Fruit fly (Drosophila melanogaster): ENCODE results near the gene CG31882.
A peak's percentile ranks its signal among the peaks of the same experiment; 100 is the strongest.

Gene CG31882

dm6 chr2L:9576269-9576933 is 48.7 kb downstream of the CG31882 start, which contains the start of gene Mtpalpha:
TSS of gene Mtpalpha (minus strand) at chr2L:9576769.
- peak; percentile 28 for TF ChIP-seq Mnt (GFP tag; optimal IDR thresholded peaks at IDR 0.05)
- TF ChIP-seq tj (GFP tag; optimal IDR thresholded peaks at IDR 0.05): peak; percentile 77
- peak; percentile 36 for TF ChIP-seq cic (GFP tag; optimal IDR thresholded peaks at IDR 0.05)
- peak; percentile 85 for TF ChIP-seq toe (GFP tag; optimal IDR thresholded peaks at IDR 0.05)
- TF ChIP-seq Crg-1 (GFP tag; optimal IDR thresholded peaks at IDR 0.05): peak; percentile 57
- peak; percentile 87 for TF ChIP-seq Hr96 (GFP tag; optimal IDR thresholded peaks at IDR 0.05)
- no peak for TF ChIP-seq cnc (optimal IDR thresholded peaks at IDR 0.05)
- peak; percentile 98 for TF ChIP-seq CG12768 (GFP tag; optimal IDR thresholded peaks at IDR 0.05)
- TF ChIP-seq pad (GFP tag; optimal IDR thresholded peaks at IDR 0.05): peak; percentile 15
- peak; percentile 84 for TF ChIP-seq CG11617 (GFP tag; optimal IDR thresholded peaks at IDR 0.05)
- TF ChIP-seq CG7045 (GFP tag; optimal IDR thresholded peaks at IDR 0.05): peak; percentile 75
- TF ChIP-seq CG33017 (tag; optimal IDR thresholded peaks at IDR 0.05): peak; percentile 37
- TF ChIP-seq bab1 (GFP tag; optimal IDR thresholded peaks at IDR 0.05): peak; percentile 85
- TF ChIP-seq CG14711 (tag; optimal IDR thresholded peaks at IDR 0.05): no peak
- TF ChIP-seq CG5204 (GFP tag; optimal IDR thresholded peaks at IDR 0.05): peak; percentile 72
- TF ChIP-seq ovo (GFP tag; optimal IDR thresholded peaks at IDR 0.05): peak; percentile 48
- TF ChIP-seq CG1620 (GFP tag; optimal IDR thresholded peaks at IDR 0.05): peak; percentile 35
- TF ChIP-seq Clk (GFP tag; optimal IDR thresholded peaks at IDR 0.05): peak; percentile 57
- peak; percentile 7 for TF ChIP-seq CG7101 (tag; optimal IDR thresholded peaks at IDR 0.05)
- peak; percentile 79 for TF ChIP-seq kay (GFP tag; ENCODE audit: borderline replicate concordance)
